Fruit fly (Drosophila melanogaster): ENCODE measurements around the gene CG7191.

dm6 chr2L:7722102-7722501, 45.3 kb upstream of the CG7191 start:
- TF ChIP-seq h (GFP tag; optimal IDR thresholded peaks at IDR 0.05) (no peak), fru (GFP tag; optimal IDR thresholded peaks at IDR 0.05) (no peak), Jra (GFP tag; optimal IDR thresholded peaks at IDR 0.05) (no peak), dmrt93B (GFP tag; optimal IDR thresholded peaks at IDR 0.05) (no peak), CG9705 (GFP tag; optimal IDR thresholded peaks at IDR 0.05) (no peak), sage (GFP tag; optimal IDR thresholded peaks at IDR 0.05) (no peak), Hr78 (GFP tag; optimal IDR thresholded peaks at IDR 0.05) (no peak), Hnf4 (GFP tag; optimal IDR thresholded peaks at IDR 0.05) (no peak), psq (GFP tag; optimal IDR thresholded peaks at IDR 0.05) (no peak), sv (GFP tag; optimal IDR thresholded peaks at IDR 0.05) (no peak), pan (optimal IDR thresholded peaks at IDR 0.05) (no peak)
